Fruit fly (Drosophila melanogaster): ENCODE results near the gene ovo.
A peak's percentile ranks its signal among the peaks of the same experiment; 100 is the strongest.

The ovo gene

DNA sequence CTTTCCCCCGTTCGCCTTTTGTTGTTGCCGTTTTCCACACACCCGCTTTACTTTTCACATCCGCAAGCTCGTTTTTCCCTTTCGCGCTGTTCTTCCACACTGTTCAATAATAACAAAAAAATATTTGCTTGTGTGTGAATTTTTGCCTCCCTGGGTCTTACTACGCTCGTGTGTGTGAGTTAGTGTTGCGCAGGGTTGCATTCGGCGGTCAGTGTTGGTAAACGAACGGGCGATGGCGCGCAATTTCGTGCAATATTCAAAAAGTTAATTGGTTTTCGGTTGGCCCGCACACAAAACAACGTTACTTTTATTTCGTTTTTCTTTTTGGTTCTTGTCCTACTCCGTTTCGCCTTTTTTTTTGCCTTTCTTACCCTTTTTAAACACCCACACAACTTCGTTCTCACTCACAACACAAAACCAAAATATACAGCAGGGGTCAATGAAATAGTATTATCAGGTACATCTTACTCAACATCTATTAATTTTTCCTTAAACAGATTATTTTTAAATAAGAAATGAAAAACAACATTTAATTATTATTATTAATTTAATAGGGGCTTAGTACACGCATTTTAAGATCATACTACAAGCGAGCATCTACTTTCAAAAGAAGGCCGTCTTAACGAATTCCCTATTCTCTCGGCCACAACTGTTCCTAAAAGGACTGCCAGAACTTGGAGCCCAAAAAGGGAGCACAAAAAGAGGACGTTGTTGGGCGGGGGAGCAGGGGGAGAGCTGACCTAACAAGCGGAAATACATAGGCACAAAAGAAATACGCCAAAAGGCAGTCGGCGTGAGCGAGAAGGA, 35.0 kb downstream of the ovo start (continued):
- TF ChIP-seq repo (GFP tag; optimal IDR thresholded peaks at IDR 0.05) (peak; percentile 25), twi (tag; optimal IDR thresholded peaks at IDR 0.05) (no peak), sob (GFP tag; IDR thresholded peaks at IDR 0.05) (peak; percentile 62), lov (optimal IDR thresholded peaks at IDR 0.05) (no peak), lov (GFP tag; IDR thresholded peaks at IDR 0.05) (0 out of 3 replicates have a peak, but pooled peaks have one; percentile 53), CG8359 (GFP tag; optimal IDR thresholded peaks at IDR 0.05; ENCODE audit: borderline replicate concordance) (no peak), Neu2 (GFP tag; optimal IDR thresholded peaks at IDR 0.05; ENCODE audit: borderline replicate concordance) (peak; percentile 7), tin (GFP tag; optimal IDR thresholded peaks at IDR 0.05) (peak; percentile 21), hbn (GFP tag; IDR thresholded peaks at IDR 0.05; ENCODE audit: partially characterized antibody) (0 out of 2 replicates have a peak, but pooled peaks have one; percentile 26), kni (GFP tag; optimal IDR thresholded peaks at IDR 0.05) (peak; percentile 24), mirr (GFP tag; optimal IDR thresholded peaks at IDR 0.05) (peak; percentile 65), CG4617 (GFP tag; optimal IDR thresholded peaks at IDR 0.05; ENCODE audit: borderline replicate concordance) (no peak), Gsc (GFP tag; IDR thresholded peaks at IDR 0.05) (no peak), CG5245 (GFP tag; optimal IDR thresholded peaks at IDR 0.05) (no peak), CG16863 (GFP tag; optimal IDR thresholded peaks at IDR 0.05) (peak; percentile 41), pzg (GFP tag; optimal IDR thresholded peaks at IDR 0.05) (peak; percentile 75), CG13424 (tag; optimal IDR thresholded peaks at IDR 0.05) (no peak), crp (GFP tag; optimal IDR thresholded peaks at IDR 0.05) (no peak), B-H2 (GFP tag; optimal IDR thresholded peaks at IDR 0.05) (peak; percentile 29), Dad (GFP tag; optimal IDR thresholded peaks at IDR 0.05) (peak; percentile 19), HLH54F (GFP tag; optimal IDR thresholded peaks at IDR 0.05) (peak; percentile 39), Antp (GFP tag; optimal IDR thresholded peaks at IDR 0.05) (peak; percentile 32), tio (GFP tag; optimal IDR thresholded peaks at IDR 0.05) (no peak), CG4854 (GFP tag; optimal IDR thresholded peaks at IDR 0.05) (no peak), otp (GFP tag; IDR thresholded peaks at IDR 0.05) (0 out of 3 replicates have a peak, but pooled peaks have one; percentile 4), inv (GFP tag; IDR thresholded peaks at IDR 0.05; ENCODE audit: partially characterized antibody) (no peak), CG7928 (GFP tag; optimal IDR thresholded peaks at IDR 0.05) (peak; percentile 89), tna (GFP tag; IDR thresholded peaks at IDR 0.05; ENCODE audit: partially characterized antibody) (no peak), stwl (tag; optimal IDR thresholded peaks at IDR 0.05) (peak; percentile 59), mam (GFP tag; optimal IDR thresholded peaks at IDR 0.05) (peak; percentile 38), CG14860 (GFP tag; IDR thresholded peaks at IDR 0.05; ENCODE audit: partially characterized antibody) (no peak), CG17912 (GFP tag; optimal IDR thresholded peaks at IDR 0.05) (no peak), amos (GFP tag; IDR thresholded peaks at IDR 0.05; ENCODE audit: partially characterized antibody) (peak; percentile 35; the same call in 1 of the 2 replicates), Sin3A (optimal IDR thresholded peaks at IDR 0.05) (peak; percentile 46), crc (GFP tag; optimal IDR thresholded peaks at IDR 0.05) (no peak), CG1792 (GFP tag; optimal IDR thresholded peaks at IDR 0.05) (peak; percentile 47), Trl (optimal IDR thresholded peaks at IDR 0.05) (no peak), Trl (GFP tag; optimal IDR thresholded peaks at IDR 0.05) (peak; percentile 2), Sry-δ (GFP tag; optimal IDR thresholded peaks at IDR 0.05) (peak; percentile 31)

DNA sequence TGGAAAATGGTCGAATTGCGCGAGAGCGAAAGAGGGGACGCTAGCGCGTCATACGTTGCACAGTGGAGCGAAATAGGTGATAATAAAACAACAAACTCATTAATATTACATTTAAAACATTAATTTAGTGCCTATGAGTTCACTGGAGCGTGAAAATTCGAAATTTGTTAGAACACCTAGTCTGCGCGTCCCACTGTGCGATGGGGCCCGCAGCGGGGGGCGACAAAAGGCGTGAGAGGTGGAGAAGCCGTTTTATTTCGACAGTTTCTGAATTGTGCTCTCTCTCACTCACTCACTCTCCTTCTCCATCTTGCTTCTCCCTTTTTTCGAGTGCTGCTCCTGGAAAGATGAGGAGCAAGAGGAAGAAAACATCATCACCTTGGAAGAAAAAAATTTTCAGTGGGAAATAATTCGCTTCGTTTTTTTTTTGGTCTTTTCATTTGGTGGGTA, 35.6 kb downstream of the ovo start:
- TF ChIP-seq CG13894 (tag; optimal IDR thresholded peaks at IDR 0.05) (peak; percentile 88), lilli (GFP tag; optimal IDR thresholded peaks at IDR 0.05) (peak; percentile 97), her (GFP tag; optimal IDR thresholded peaks at IDR 0.05) (peak; percentile 87), pum (GFP tag; optimal IDR thresholded peaks at IDR 0.05) (peak; percentile 93), ewg (GFP tag; optimal IDR thresholded peaks at IDR 0.05) (peak; percentile 91), CG4707 (GFP tag; optimal IDR thresholded peaks at IDR 0.05) (peak; percentile 98), CG10979 (tag; optimal IDR thresholded peaks at IDR 0.05) (peak; percentile 91), Nf-YC (tag; optimal IDR thresholded peaks at IDR 0.05) (peak; percentile 81), CG12744 (GFP tag; optimal IDR thresholded peaks at IDR 0.05) (peak; percentile 90), Mes4 (GFP tag; optimal IDR thresholded peaks at IDR 0.05) (peak; percentile 92), Stat92E (GFP tag; optimal IDR thresholded peaks at IDR 0.05) (peak in 1 of 3 experiments; percentile 25), CG7839 (tag; optimal IDR thresholded peaks at IDR 0.05) (peak; percentile 94)

Measured in whole organism, embryonic.